Fruit fly (Drosophila melanogaster): ENCODE results near the gene rols.

DNA sequence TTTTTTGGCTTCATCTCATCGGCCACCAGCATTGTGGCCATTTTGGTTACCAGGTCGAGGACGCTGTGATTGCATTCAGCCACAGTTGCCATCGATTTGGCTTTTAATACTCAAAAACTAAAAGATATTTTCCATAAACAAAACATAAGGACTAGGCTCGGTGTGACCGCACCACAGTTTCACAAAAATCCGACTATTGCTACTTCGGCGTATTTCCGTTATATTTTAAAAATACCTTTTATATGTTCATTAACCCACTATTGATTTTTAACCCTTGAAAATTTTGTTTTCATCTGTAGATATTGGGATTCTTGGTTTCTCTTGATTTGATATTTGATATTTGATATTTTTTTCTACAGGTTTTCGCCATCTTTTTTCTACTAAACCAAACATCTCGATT lies 66.7 kb downstream of the rols start, which contains the start of gene Grip163:
- TF ChIP-seq CTCF (optimal IDR thresholded peaks at IDR 0.05) (no peak), CG8478 (optimal IDR thresholded peaks at IDR 0.05) (no peak)
